Fruit fly (Drosophila melanogaster) whole organism, embryonic: ENCODE results near the gene por.

Experiments
- B-H2 ChIP-seq: fragments of 200-800 bp; sonication (Bioruptor generic); optimal IDR thresholded peaks from 2 replicates; lab custom pipeline; 2018; ENCODE audit warnings: missing biosample characterization, mild to moderate bottlenecking, missing genetic modification characterization
- CG13624 ChIP-seq: fragments of 200-800 bp; sonication (Bioruptor generic); optimal IDR thresholded peaks from 2 replicates; lab custom pipeline; 2016; ENCODE audit warnings: missing biosample characterization, missing genetic modification characterization
- CG14860 ChIP-seq: fragments of 200-800 bp; sonication (Bioruptor generic); IDR thresholded peaks from 3 replicates; pipeline ENCODE4 v1.3.6; 2022; ENCODE audit warnings: missing biosample characterization, missing genetic modification characterization; ENCODE audit not compliant: partially characterized antibody
- CG15479 ChIP-seq: fragments of 200-800 bp; sonication (Bioruptor generic); optimal IDR thresholded peaks from 3 replicates; lab custom pipeline; 2019; ENCODE audit warnings: missing biosample characterization, mild to moderate bottlenecking, missing genetic modification characterization, moderate library complexity
- CG17328 ChIP-seq: fragments of 200-800 bp; sonication (Bioruptor generic); IDR thresholded peaks from 2 replicates; pipeline ENCODE4 v1.3.6; 2022; ENCODE audit warnings: missing biosample characterization, missing genetic modification characterization
- CG18476 ChIP-seq: fragments of 200-800 bp; sonication (Bioruptor generic); optimal IDR thresholded peaks from 2 replicates; lab custom pipeline; 2016; ENCODE audit warnings: missing biosample characterization, mild to moderate bottlenecking, missing genetic modification characterization
- CG2120 ChIP-seq: fragments of 200-800 bp; sonication (Bioruptor generic); optimal IDR thresholded peaks from 3 replicates; lab custom pipeline; 2016; ENCODE audit warnings: missing biosample characterization, missing genetic modification characterization
- CG32772 ChIP-seq: fragments of 200-800 bp; sonication (Bioruptor generic); IDR thresholded peaks from 2 replicates; pipeline ENCODE4 v1.3.6; 2022; ENCODE audit warnings: missing biosample characterization, missing genetic modification characterization
- CG3281 ChIP-seq: fragments of 200-800 bp; sonication (Bioruptor generic); optimal IDR thresholded peaks from 3 replicates; lab custom pipeline; 2017; ENCODE audit warnings: missing biosample characterization, mild to moderate bottlenecking, missing genetic modification characterization
- CG43689 ChIP-seq: fragments of 200-800 bp; sonication (Bioruptor generic); IDR thresholded peaks from 2 replicates; pipeline ENCODE4 v1.3.6; 2022; ENCODE audit warnings: missing biosample characterization, missing genetic modification characterization
- CG7556 ChIP-seq: fragments of 200-800 bp; sonication (Bioruptor generic); optimal IDR thresholded peaks from 2 replicates; lab custom pipeline; 2017; ENCODE audit warnings: missing biosample characterization, mild to moderate bottlenecking, missing genetic modification characterization
- CG8359 ChIP-seq: fragments of 200-800 bp; sonication (Bioruptor generic); optimal IDR thresholded peaks from 2 replicates; lab custom pipeline; 2017; ENCODE audit warnings: missing biosample characterization, mild to moderate bottlenecking, missing genetic modification characterization, borderline replicate concordance
- CG8944 ChIP-seq: fragments of 200-800 bp; sonication (Bioruptor generic); optimal IDR thresholded peaks from 3 replicates; lab custom pipeline; 2016; ENCODE audit warnings: missing biosample characterization, missing genetic modification characterization
- CG9609 ChIP-seq: fragments of 200-800 bp; sonication (Bioruptor generic); optimal IDR thresholded peaks from 3 replicates; lab custom pipeline; 2016; ENCODE audit warnings: missing biosample characterization, missing genetic modification characterization
- Camta ChIP-seq: fragments of 200-800 bp; sonication (Bioruptor generic); optimal IDR thresholded peaks from 2 replicates; lab custom pipeline; 2016; ENCODE audit warnings: missing biosample characterization, missing genetic modification characterization
- Elba2 ChIP-seq: fragments of 200-800 bp; sonication (Bioruptor generic); optimal IDR thresholded peaks from 3 replicates; lab custom pipeline; 2016; ENCODE audit warnings: missing biosample characterization, missing genetic modification characterization
- Fer3 ChIP-seq: fragments of 200-800 bp; sonication (Bioruptor generic); optimal IDR thresholded peaks from 2 replicates; lab custom pipeline; 2018; ENCODE audit warnings: missing biosample characterization, mild to moderate bottlenecking, missing genetic modification characterization, moderate library complexity
- HLH3B ChIP-seq: fragments of 200-800 bp; sonication (Bioruptor generic); IDR thresholded peaks from 2 replicates; pipeline ENCODE4 v1.3.6; 2022; ENCODE audit warnings: missing biosample characterization, missing genetic modification characterization
- NK7.1 ChIP-seq: fragments of 200-800 bp; sonication (Bioruptor generic); optimal IDR thresholded peaks from 3 replicates; lab custom pipeline; 2016; ENCODE audit warnings: missing biosample characterization, missing genetic modification characterization
- Nf-YA ChIP-seq: fragments of 200-800 bp; sonication (Bioruptor generic); IDR thresholded peaks from 2 replicates; pipeline ENCODE4 v1.3.6; 2022; ENCODE audit warnings: missing biosample characterization, missing genetic modification characterization
- Opbp ChIP-seq: fragments of 200-800 bp; sonication (Bioruptor generic); IDR thresholded peaks from 3 replicates; pipeline ENCODE4 v1.3.6; 2022; ENCODE audit warnings: missing biosample characterization, missing genetic modification characterization; ENCODE audit not compliant: partially characterized antibody
- Optix ChIP-seq: fragments of 200-800 bp; sonication (Bioruptor generic); IDR thresholded peaks from 3 replicates; pipeline ENCODE4 v1.3.6; 2022; ENCODE audit warnings: missing biosample characterization, missing genetic modification characterization
- PHDP ChIP-seq: fragments of 200-800 bp; sonication (Bioruptor generic); optimal IDR thresholded peaks from 3 replicates; lab custom pipeline; 2018; ENCODE audit warnings: missing biosample characterization, mild to moderate bottlenecking, missing genetic modification characterization, moderate library complexity
- Side ChIP-seq: fragments of 200-800 bp; sonication (Bioruptor generic); optimal IDR thresholded peaks from 2 replicates; lab custom pipeline; 2016; ENCODE audit warnings: missing biosample characterization, missing genetic modification characterization
- Tbp ChIP-seq: fragments of >200 bp; optimal IDR thresholded peaks from 2 replicates; lab custom pipeline; 2018; ENCODE audit warnings: missing biosample characterization, missing genetic modification characterization
- Xrp1 ChIP-seq: fragments of 200-800 bp; sonication (Bioruptor generic); IDR thresholded peaks from 2 replicates; pipeline ENCODE4 v1.3.6; 2022; ENCODE audit warnings: missing biosample characterization, missing genetic modification characterization
- al ChIP-seq: fragments of 200-800 bp; sonication (Bioruptor generic); IDR thresholded peaks from 2 replicates; pipeline ENCODE4 v1.3.6; 2022; ENCODE audit warnings: missing biosample characterization, missing genetic modification characterization
- bigmax ChIP-seq: fragments of 200-800 bp; sonication (Bioruptor generic); optimal IDR thresholded peaks from 2 replicates; lab custom pipeline; 2018; ENCODE audit warnings: missing biosample characterization, mild to moderate bottlenecking, missing genetic modification characterization
- croc ChIP-seq: fragments of 200-800 bp; sonication (Bioruptor generic); conservative IDR thresholded peaks from 3 replicates; pipeline ENCODE4 v1.3.6; 2022; ENCODE audit warnings: missing biosample characterization, missing genetic modification characterization
- dan ChIP-seq: fragments of 200-800 bp; sonication (Bioruptor generic); IDR thresholded peaks from 2 replicates; pipeline ENCODE4 v1.3.6; 2022; ENCODE audit warnings: missing biosample characterization, missing genetic modification characterization
- fu2 ChIP-seq: fragments of 200-800 bp; sonication (Bioruptor generic); optimal IDR thresholded peaks from 2 replicates; lab custom pipeline; 2016; ENCODE audit warnings: missing biosample characterization, missing genetic modification characterization
- gro ChIP-seq: fragments of 200-800 bp; sonication (Bioruptor generic); optimal IDR thresholded peaks from 2 replicates; lab custom pipeline; 2016; ENCODE audit warnings: missing biosample characterization, missing genetic modification characterization
- ham ChIP-seq: fragments of 200-800 bp; sonication (Bioruptor generic); IDR thresholded peaks from 2 replicates; pipeline ENCODE4 v1.3.6; 2022; ENCODE audit warnings: missing biosample characterization, missing genetic modification characterization
- hth ChIP-seq: fragments of >200 bp; optimal IDR thresholded peaks from 2 replicates; lab custom pipeline; 2017; ENCODE audit warnings: inconsistent platforms
- kah ChIP-seq: fragments of 200-800 bp; sonication (Bioruptor generic); optimal IDR thresholded peaks from 2 replicates; lab custom pipeline; 2018; ENCODE audit warnings: missing biosample characterization, mild to moderate bottlenecking, missing genetic modification characterization
- lab ChIP-seq: fragments of 200-800 bp; sonication (Bioruptor generic); optimal IDR thresholded peaks from 3 replicates; lab custom pipeline; 2017; ENCODE audit warnings: missing biosample characterization, missing genetic modification characterization, mild to moderate bottlenecking, moderate library complexity, missing genetic modification reagents
- luna ChIP-seq: fragments of 200-800 bp; sonication (Bioruptor generic); optimal IDR thresholded peaks from 2 replicates; lab custom pipeline; 2016; ENCODE audit warnings: missing biosample characterization, missing genetic modification characterization
- onecut ChIP-seq: fragments of 200-800 bp; sonication (Bioruptor generic); IDR thresholded peaks from 2 replicates; pipeline ENCODE4 v1.3.6; 2022; ENCODE audit warnings: missing biosample characterization, missing genetic modification characterization
- peb ChIP-seq: fragments of 200-800 bp; sonication (Bioruptor generic); IDR thresholded peaks from 2 replicates; pipeline ENCODE4 v1.3.6; 2022; ENCODE audit warnings: missing biosample characterization, missing genetic modification characterization
- prd ChIP-seq, 3 experiments: fragments of >200 bp in 2 of 3; fragments of 200-800 bp in 1 of 3; sonication (Bioruptor generic) in 1 of 3; optimal IDR thresholded peaks in 2 of 3; IDR thresholded peaks in 1 of 3; 2 replicates in 2 of 3; 3 replicates in 1 of 3; pipeline versions ENCODE4 v1.3.6 to Lab custom; 2017 to 2022; ENCODE audit warnings: missing biosample characterization in 1 of 3, missing genetic modification characterization in 1 of 3
- pum ChIP-seq: fragments of 200-800 bp; sonication (Bioruptor generic); optimal IDR thresholded peaks from 2 replicates; lab custom pipeline; 2016; ENCODE audit warnings: missing biosample characterization, missing genetic modification characterization
- repo ChIP-seq: fragments of 200-800 bp; sonication (Bioruptor generic); optimal IDR thresholded peaks from 2 replicates; lab custom pipeline; 2016; ENCODE audit warnings: missing biosample characterization, missing genetic modification characterization
- sc ChIP-seq, 3 experiments: fragments of >200 bp in 2 of 3; fragments of 200-800 bp in 1 of 3; sonication (Bioruptor generic) in 1 of 3; optimal IDR thresholded peaks; 2 replicates in 2 of 3; 3 replicates in 1 of 3; lab custom pipeline; 2017; ENCODE audit warnings: mild to moderate bottlenecking in 1 of 3, missing biosample characterization in 1 of 3, missing genetic modification characterization in 1 of 3, missing genetic modification reagents in 1 of 3
- slou ChIP-seq: fragments of 200-800 bp; sonication (Bioruptor generic); optimal IDR thresholded peaks from 3 replicates; lab custom pipeline; 2016; ENCODE audit warnings: missing biosample characterization, missing genetic modification characterization
- slp2 ChIP-seq: fragments of 200-800 bp; sonication (Bioruptor generic); optimal IDR thresholded peaks from 2 replicates; lab custom pipeline; 2016; ENCODE audit warnings: missing biosample characterization, missing genetic modification characterization
- tio ChIP-seq: fragments of 200-800 bp; sonication (Bioruptor generic); optimal IDR thresholded peaks from 2 replicates; lab custom pipeline; 2017; ENCODE audit warnings: missing biosample characterization, missing genetic modification characterization, inconsistent platforms
- trem ChIP-seq: fragments of 200-800 bp; optimal IDR thresholded peaks from 3 replicates; lab custom pipeline; 2019; ENCODE audit warnings: missing biosample characterization, mild to moderate bottlenecking, missing genetic modification characterization, moderate library complexity
- wor ChIP-seq: fragments of 200-800 bp; sonication (Bioruptor generic); IDR thresholded peaks from 2 replicates; pipeline ENCODE4 v1.3.6; 2022; ENCODE audit warnings: missing biosample characterization, missing genetic modification characterization

Gene por

DNA sequence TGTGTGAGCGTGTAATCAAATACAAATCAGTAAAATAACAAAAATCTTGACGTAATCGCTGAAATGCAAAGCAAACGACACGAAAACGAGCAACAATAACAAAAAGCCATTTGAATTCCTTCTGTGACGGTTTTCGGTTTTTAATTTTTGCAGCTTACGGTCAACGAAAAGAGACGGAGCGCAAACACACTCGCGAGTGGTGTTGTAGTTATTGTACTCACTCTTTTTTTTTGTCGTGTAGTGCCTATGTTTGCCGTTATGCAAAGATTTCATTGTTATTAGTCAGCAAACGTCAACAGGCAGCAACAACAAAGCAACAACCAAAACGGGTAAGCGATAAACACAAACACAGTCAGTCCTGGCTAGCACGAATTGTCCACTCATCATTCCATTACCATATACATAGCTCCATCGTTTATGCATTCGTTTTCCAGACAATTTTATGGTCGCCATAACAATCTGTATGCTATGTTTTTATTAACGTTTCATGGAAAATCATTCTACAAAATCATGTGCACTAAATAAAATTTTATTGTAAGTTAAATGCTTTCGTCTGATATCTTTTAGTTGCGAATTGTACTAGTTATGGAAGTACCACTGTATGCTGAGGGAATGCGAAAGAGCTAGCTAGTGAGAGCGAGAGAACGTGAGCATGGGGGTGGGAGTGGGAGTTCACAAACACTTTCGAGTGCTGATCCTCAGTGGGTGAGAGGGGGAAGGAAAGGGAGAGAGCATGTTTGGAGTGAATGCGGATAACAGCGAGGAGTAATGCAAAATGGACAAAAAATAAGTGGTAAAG, 12.6 kb downstream of the por start (continued):
- TF ChIP-seq fu2 (GFP tag; lab: Kevin White, UChicago), result peak; percentile 44
- peak; percentile 43 for TF ChIP-seq kah (GFP tag; lab: Kevin White, UChicago)
- TF ChIP-seq lab (GFP tag; lab: Kevin White, UChicago), result peak; percentile 89
- peak; percentile 73 for TF ChIP-seq NK7.1 (GFP tag; lab: Kevin White, UChicago)
- peak; percentile 49 for TF ChIP-seq CG8359 (GFP tag; lab: Kevin White, UChicago)
- TF ChIP-seq slp2 (GFP tag; lab: Kevin White, UChicago), result peak; percentile 16
- TF ChIP-seq repo, result no peak
- no peak for TF ChIP-seq CG15479 (GFP tag; lab: Kevin White, UChicago)
- peak; percentile 78; the same call in 1 of the 3 replicates for TF ChIP-seq Optix
- TF ChIP-seq luna (GFP tag; lab: Kevin White, UChicago), result peak; percentile 15
- peak; percentile 27 for TF ChIP-seq CG8944 (GFP tag; lab: Kevin White, UChicago)
- no peak for TF ChIP-seq Camta (GFP tag; lab: Kevin White, UChicago)
- TF ChIP-seq croc (GFP tag; lab: Robert Waterston, UW), result peak; percentile 39; the same call in 1 of the 3 replicates
- no peak for TF ChIP-seq slou (GFP tag; lab: Kevin White, UChicago)
- peak; percentile 63; the same call in 1 of the 2 replicates for TF ChIP-seq wor (GFP tag; lab: Robert Waterston, UW)
- peak; percentile 72 for TF ChIP-seq peb (GFP tag; lab: Robert Waterston, UW)
- TF ChIP-seq CG17328 (GFP tag; lab: Robert Waterston, UW), result no peak
- TF ChIP-seq CG3281 (GFP tag; lab: Kevin White, UChicago), result peak; percentile 79
- TF ChIP-seq HLH3B (GFP tag; lab: Robert Waterston, UW), result peak; percentile 52; the same call in 1 of the 2 replicates
- no peak for TF ChIP-seq bigmax
- no peak for TF ChIP-seq prd (optimal IDR thresholded peaks at IDR 0.05; lab: Kevin White, UChicago)
- peak; percentile 73; the same call in 2 of the 3 replicates for TF ChIP-seq prd (GFP tag; IDR thresholded peaks at IDR 0.05; lab: Robert Waterston, UW)
- TF ChIP-seq hth, result no peak
- TF ChIP-seq Opbp (GFP tag; lab: Robert Waterston, UW), result no peak
- TF ChIP-seq gro (GFP tag; lab: Kevin White, UChicago), result peak; percentile 93
- TF ChIP-seq CG9609 (GFP tag; lab: Kevin White, UChicago), result peak; percentile 54
- peak; percentile 55 for TF ChIP-seq CG43689 (GFP tag; lab: Robert Waterston, UW)
- TF ChIP-seq CG14860, result no peak
- peak; percentile 36 for TF ChIP-seq CG7556 (GFP tag; lab: Kevin White, UChicago)
- TF ChIP-seq CG32772, result peak; percentile 60; the same call in 1 of the 2 replicates
- TF ChIP-seq Nf-YA (GFP tag; lab: Robert Waterston, UW), result 0 out of 2 replicates have a peak, but pooled peaks have one; percentile 10
- no peak for TF ChIP-seq Elba2 (GFP tag; lab: Kevin White, UChicago)
- peak; percentile 45 for TF ChIP-seq pum (GFP tag; lab: Kevin White, UChicago)
- TF ChIP-seq ham, result 0 out of 2 replicates have a peak, but pooled peaks have one; percentile 42
- peak; percentile 85 for TF ChIP-seq PHDP (tag; lab: Kevin White, UChicago)
- TF ChIP-seq dan, result no peak
- peak; percentile 52 for TF ChIP-seq Side (GFP tag; lab: Kevin White, UChicago)
- TF ChIP-seq onecut (GFP tag; lab: Robert Waterston, UW), result peak; percentile 52
- no peak for TF ChIP-seq Tbp (GFP tag; lab: Kevin White, UChicago)
- TF ChIP-seq tio (GFP tag; lab: Kevin White, UChicago), result peak; percentile 36
- TF ChIP-seq B-H2 (GFP tag; lab: Kevin White, UChicago), result peak; percentile 89
- peak; percentile 86 for TF ChIP-seq Fer3 (tag; lab: Kevin White, UChicago)
- no peak for TF ChIP-seq sc (optimal IDR thresholded peaks at IDR 0.05; lab: Kevin White, UChicago)
- peak; percentile 20 for TF ChIP-seq sc (GFP tag; optimal IDR thresholded peaks at IDR 0.05; lab: Kevin White, UChicago)
- TF ChIP-seq Xrp1, result peak; percentile 72
- TF ChIP-seq CG13624 (GFP tag; lab: Kevin White, UChicago), result peak; percentile 68
- peak; percentile 19 for TF ChIP-seq trem
- peak; percentile 77 for TF ChIP-seq al
- peak; percentile 48 for TF ChIP-seq CG18476 (GFP tag; lab: Kevin White, UChicago)
- TF ChIP-seq CG2120 (GFP tag; lab: Kevin White, UChicago), result peak; percentile 86
